Worm (Caenorhabditis elegans) whole organism, L4 larva: ENCODE data around the gene srz-15.

Experiments used
- F44E2.7 ChIP-seq: fragments of 200-800 bp; sonication (Bioruptor generic); IDR thresholded peaks from 2 replicates; pipeline ENCODE4 v2.1.2; 2022; ENCODE audit warnings: missing genetic modification characterization, missing compliant biosample characterization
- F49E8.2 ChIP-seq: sonication (generic microtip); optimal IDR thresholded peaks from 2 replicates; lab custom pipeline; 2016; ENCODE audit warnings: missing compliant biosample characterization, mild to moderate bottlenecking, missing genetic modification characterization, borderline replicate concordance
- T26A8.4 ChIP-seq: fragments of 200-800 bp; sonication (Bioruptor generic); IDR thresholded peaks from 2 replicates; pipeline ENCODE4 v1.3.6; 2022; ENCODE audit warnings: missing genetic modification characterization, missing compliant biosample characterization
- ceh-20 ChIP-seq: fragments of 200-800 bp; sonication (Bioruptor generic); IDR thresholded peaks from 2 replicates; pipeline ENCODE4 v1.3.6; 2022; ENCODE audit warnings: missing genetic modification reagents, missing genetic modification characterization, missing compliant biosample characterization
- ceh-32 ChIP-seq: sonication (generic microtip); optimal IDR thresholded peaks from 2 replicates; lab custom pipeline; 2016; ENCODE audit warnings: mild to moderate bottlenecking, missing genetic modification characterization, missing compliant biosample characterization; ENCODE audit not compliant: poor library complexity
- daf-12 ChIP-seq: fragments of 150-350 bp; optimal IDR thresholded peaks from 2 replicates; lab custom pipeline; 2014; ENCODE audit warnings: missing biosample characterization, missing genetic modification reagents, missing genetic modification characterization
- daf-16 ChIP-seq, 3 experiments: sonication (generic microtip); optimal IDR thresholded peaks; 2 replicates each; lab custom pipeline; 2016 to 2017; ENCODE audit warnings: missing genetic modification characterization in 3 of 3, missing genetic modification reagents in 3 of 3, mild to moderate bottlenecking in 2 of 3, missing compliant biosample characterization in 2 of 3, missing biosample characterization in 1 of 3, moderate library complexity in 1 of 3
- daf-19 ChIP-seq: fragments of 200-800 bp; sonication (Bioruptor generic); conservative IDR thresholded peaks from 2 replicates; pipeline ENCODE4 v1.3.6; 2022; ENCODE audit warnings: missing genetic modification characterization, missing compliant biosample characterization
- dmd-6 ChIP-seq: fragments of 200-800 bp; sonication (Bioruptor generic); IDR thresholded peaks from 2 replicates; pipeline ENCODE4 v1.3.6; 2022; ENCODE audit warnings: missing genetic modification reagents, missing genetic modification characterization, missing compliant biosample characterization
- dpl-1 ChIP-seq: fragments of 150-350 bp; optimal IDR thresholded peaks from 2 replicates; lab custom pipeline; 2014; ENCODE audit warnings: missing biosample characterization, missing genetic modification reagents, missing genetic modification characterization
- fkh-10 ChIP-seq: fragments of 150-350 bp; optimal IDR thresholded peaks from 2 replicates; lab custom pipeline; 2014; ENCODE audit warnings: missing biosample characterization, missing genetic modification reagents, missing genetic modification characterization
- fos-1 ChIP-seq: fragments of 150-350 bp; optimal IDR thresholded peaks from 2 replicates; lab custom pipeline; 2014; ENCODE audit warnings: missing biosample characterization, missing genetic modification characterization
- hlh-11 ChIP-seq: fragments of 200-800 bp; sonication (Bioruptor generic); optimal IDR thresholded peaks from 2 replicates; lab custom pipeline; 2018; ENCODE audit warnings: mild to moderate bottlenecking, missing genetic modification characterization, missing compliant biosample characterization
- jun-1 ChIP-seq: fragments of 150-350 bp; optimal IDR thresholded peaks from 2 replicates; lab custom pipeline; 2014; ENCODE audit warnings: missing biosample characterization, missing genetic modification reagents, missing genetic modification characterization
- lin-15B ChIP-seq: fragments of 150-350 bp; sonication (generic microtip); optimal IDR thresholded peaks from 3 replicates; lab custom pipeline; 2014; ENCODE audit warnings: missing biosample characterization, missing genetic modification characterization
- lin-29 ChIP-seq: fragments of 200-800 bp; sonication (Bioruptor generic); IDR thresholded peaks from 2 replicates; pipeline ENCODE4 v1.3.6; 2022; ENCODE audit warnings: missing genetic modification reagents, missing genetic modification characterization, missing compliant biosample characterization
- madf-9 ChIP-seq: fragments of 200-800 bp; sonication (Bioruptor generic); conservative IDR thresholded peaks from 2 replicates; pipeline ENCODE4 v1.3.6; 2022; ENCODE audit warnings: missing genetic modification reagents, missing genetic modification characterization, missing compliant biosample characterization
- mep-1 ChIP-seq: fragments of 150-350 bp; sonication (generic microtip); optimal IDR thresholded peaks from 3 replicates; lab custom pipeline; 2014; ENCODE audit warnings: missing biosample characterization, missing genetic modification characterization
- mxl-2 ChIP-seq: fragments of 200-800 bp; sonication (Bioruptor generic); conservative IDR thresholded peaks from 2 replicates; pipeline ENCODE4 v1.3.6; 2022; ENCODE audit warnings: missing genetic modification reagents, missing genetic modification characterization, missing compliant biosample characterization
- nhr-28 ChIP-seq: fragments of 150-350 bp; optimal IDR thresholded peaks from 2 replicates; lab custom pipeline; 2014; ENCODE audit warnings: missing biosample characterization, missing genetic modification characterization
- nhr-48 ChIP-seq: sonication (generic microtip); optimal IDR thresholded peaks from 2 replicates; lab custom pipeline; 2016; ENCODE audit warnings: mild to moderate bottlenecking, missing genetic modification characterization, missing compliant biosample characterization
- nhr-6 ChIP-seq: fragments of 150-350 bp; optimal IDR thresholded peaks from 2 replicates; lab custom pipeline; 2014; ENCODE audit warnings: missing biosample characterization, missing genetic modification characterization
- nhr-76 ChIP-seq: fragments of 150-350 bp; optimal IDR thresholded peaks from 2 replicates; lab custom pipeline; 2014; ENCODE audit warnings: missing biosample characterization, missing genetic modification characterization
- pha-4 ChIP-seq, 2 experiments: fragments of 150-350 bp in 1 of 2; fragments of 200-800 bp in 1 of 2; sonication (Bioruptor generic) in 1 of 2; IDR thresholded peaks in 1 of 2; optimal IDR thresholded peaks in 1 of 2; 2 replicates each; pipeline versions ENCODE4 v1.3.6 to Lab custom; 2014 to 2022; ENCODE audit warnings: missing genetic modification characterization in 2 of 2, missing genetic modification reagents in 2 of 2, missing biosample characterization in 1 of 2, missing compliant biosample characterization in 1 of 2
- pqm-1 ChIP-seq: sonication (generic microtip); optimal IDR thresholded peaks from 2 replicates; lab custom pipeline; 2017; ENCODE audit warnings: missing biosample characterization, missing genetic modification characterization
- sdz-12 ChIP-seq: fragments of 200-800 bp; sonication (Bioruptor generic); optimal IDR thresholded peaks from 2 replicates; lab custom pipeline; 2018; ENCODE audit warnings: mild to moderate bottlenecking, missing genetic modification characterization, missing compliant biosample characterization
- set-16 ChIP-seq: fragments of 200-800 bp; sonication (Bioruptor generic); IDR thresholded peaks from 2 replicates; pipeline ENCODE4 v1.3.6; 2022; ENCODE audit warnings: missing genetic modification reagents, missing genetic modification characterization, missing compliant biosample characterization
- skn-1 ChIP-seq: fragments of 150-350 bp; optimal IDR thresholded peaks from 2 replicates; lab custom pipeline; 2014; ENCODE audit warnings: missing biosample characterization, missing genetic modification characterization
- snpc-1.2 ChIP-seq: fragments of 200-800 bp; sonication (Bioruptor generic); IDR thresholded peaks from 2 replicates; pipeline ENCODE4 v1.3.6; 2022; ENCODE audit warnings: missing genetic modification reagents, missing genetic modification characterization, missing compliant biosample characterization
- tra-1 ChIP-seq: fragments of 200-800 bp; sonication (Bioruptor generic); IDR thresholded peaks from 2 replicates; pipeline ENCODE4 v1.3.6; 2022; ENCODE audit warnings: missing genetic modification reagents, missing genetic modification characterization, missing compliant biosample characterization
- unc-62 ChIP-seq, 3 experiments: fragments of 150-350 bp in 1 of 3; sonication (generic microtip); optimal IDR thresholded peaks in 2 of 3; peaks in 1 of 3; 1 replicate in 1 of 3; 2 replicates in 2 of 3; lab custom pipeline; 2014 to 2017; ENCODE audit warnings: missing biosample characterization in 3 of 3, missing genetic modification characterization in 3 of 3, missing genetic modification reagents in 3 of 3, missing genotype in 1 of 3
- zag-1 ChIP-seq: fragments of 150-350 bp; optimal IDR thresholded peaks from 2 replicates; lab custom pipeline; 2014; ENCODE audit warnings: missing biosample characterization, missing genetic modification characterization
- zfp-2 ChIP-seq: sonication (generic microtip); optimal IDR thresholded peaks from 2 replicates; lab custom pipeline; 2016; ENCODE audit warnings: mild to moderate bottlenecking, missing genetic modification characterization, missing compliant biosample characterization
- zfp-3 ChIP-seq: fragments of 200-800 bp; sonication (Bioruptor generic); conservative IDR thresholded peaks from 2 replicates; pipeline ENCODE4 v1.3.6; 2022; ENCODE audit warnings: missing genetic modification reagents, missing genetic modification characterization, missing compliant biosample characterization
- zip-11 ChIP-seq: fragments of 200-800 bp; sonication (Bioruptor generic); IDR thresholded peaks from 2 replicates; pipeline ENCODE4 v1.3.6; 2022; ENCODE audit warnings: missing genetic modification characterization, missing compliant biosample characterization
- ztf-11 ChIP-seq: fragments of 150-350 bp; optimal IDR thresholded peaks from 2 replicates; lab custom pipeline; 2014; ENCODE audit warnings: missing biosample characterization, missing genetic modification characterization

Gene srz-15

DNA sequence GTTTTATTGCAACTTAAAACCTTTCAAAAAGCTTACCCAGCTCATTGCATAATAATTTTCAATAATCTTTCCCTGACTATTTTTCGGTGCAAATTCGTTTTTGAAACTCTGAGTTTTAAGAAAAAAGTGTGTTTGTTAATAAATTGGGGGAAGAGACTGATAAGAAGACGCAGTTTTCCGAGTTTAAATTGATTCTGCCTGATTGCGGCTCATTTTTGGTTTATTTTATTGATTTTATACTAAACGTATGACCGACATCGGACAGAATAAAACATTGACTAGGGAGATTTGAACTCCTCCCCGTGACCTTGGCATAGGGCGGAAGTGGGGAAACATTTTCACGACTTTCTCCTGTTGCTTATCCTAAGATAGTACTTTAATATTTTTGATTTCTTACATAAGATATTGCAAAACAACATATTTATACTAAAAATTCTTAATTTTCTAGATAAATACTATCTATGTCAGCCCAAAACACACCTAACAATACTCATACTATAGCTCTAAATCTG lies 19.2 kb upstream of the srz-15 start, which contains the start of gene K08D8.7 (continued):
- TF ChIP-seq daf-12 (tag; lab: Kevin White, UChicago) (no peak), ztf-11 (no peak), lin-29 (no peak)

DNA sequence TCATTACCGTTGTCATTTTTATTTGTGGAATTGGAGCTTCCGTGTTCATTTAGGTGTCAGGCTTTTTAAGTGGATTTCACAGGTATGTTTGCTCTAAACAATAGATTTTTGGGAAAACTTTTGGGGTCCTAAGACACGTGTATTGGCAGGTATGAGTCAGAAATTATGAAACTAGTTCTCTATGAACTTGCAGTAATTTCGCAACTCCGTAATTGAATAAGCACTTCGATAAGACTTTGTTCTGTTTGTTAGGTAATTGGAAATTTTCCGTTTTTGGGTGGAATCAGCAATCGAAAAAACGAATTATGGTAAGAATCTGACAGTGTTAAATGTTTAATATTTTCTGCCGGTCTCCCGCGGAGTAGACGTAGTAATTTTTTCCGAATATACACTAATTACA lies 18.4 kb upstream of the srz-15 start:
- TF ChIP-seq T26A8.4 (GFP tag; lab: Robert Waterston, UW) (no peak), unc-62 (GFP tag; optimal IDR thresholded peaks at IDR 0.05 in 1 of 2; lab: Kevin White, UChicago) (peak in 1 of 2 experiments; percentile 74), unc-62 (tag; optimal IDR thresholded peaks at IDR 0.05; lab: Kevin White, UChicago) (no peak), zfp-3 (GFP tag; lab: Robert Waterston, UW) (no peak), daf-16 (GFP tag; optimal IDR thresholded peaks at IDR 0.05; lab: Kevin White, UChicago) (no peak), daf-16 (tag; optimal IDR thresholded peaks at IDR 0.05; lab: Kevin White, UChicago) (peak; percentile 17), skn-1 (tag; lab: Kevin White, UChicago) (no peak)

DNA sequence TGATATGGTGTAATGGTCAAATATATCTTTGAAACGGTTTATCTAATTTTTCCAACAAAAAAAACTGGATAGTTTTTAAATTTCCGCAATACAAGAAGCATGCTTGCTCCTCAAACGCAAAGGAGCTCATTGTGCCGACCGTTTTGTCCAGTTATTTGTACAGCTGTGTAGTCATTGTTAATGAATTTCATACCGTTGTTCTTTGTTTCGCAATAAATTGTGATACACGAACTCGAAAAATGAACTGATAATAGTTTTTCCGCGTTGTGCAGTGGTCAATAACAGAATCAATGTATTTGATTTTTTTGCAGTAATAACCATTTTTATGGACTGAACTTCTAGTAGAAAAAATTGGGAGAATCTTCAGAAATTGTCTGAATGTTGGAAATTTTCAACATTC lies 16.8 kb upstream of the srz-15 start:
- TF ChIP-seq mxl-2 (GFP tag; lab: Robert Waterston, UW) (no peak), daf-19 (GFP tag; lab: Robert Waterston, UW) (no peak), jun-1 (no peak), F44E2.7 (GFP tag; lab: Robert Waterston, UW) (no peak), zag-1 (tag; lab: Kevin White, UChicago) (no peak), pha-4 (GFP tag; IDR thresholded peaks at IDR 0.05; lab: Robert Waterston, UW) (no peak), pha-4 (tag; optimal IDR thresholded peaks at IDR 0.05; lab: Kevin White, UChicago) (no peak), nhr-28 (tag; lab: Kevin White, UChicago) (peak; percentile 59), snpc-1.2 (GFP tag; lab: Robert Waterston, UW) (no peak), nhr-76 (tag; lab: Kevin White, UChicago) (no peak), ceh-20 (no peak), daf-16 (GFP tag; optimal IDR thresholded peaks at IDR 0.05; lab: Kevin White, UChicago) (no peak), daf-16 (tag; optimal IDR thresholded peaks at IDR 0.05; lab: Kevin White, UChicago) (peak; percentile 38)

DNA sequence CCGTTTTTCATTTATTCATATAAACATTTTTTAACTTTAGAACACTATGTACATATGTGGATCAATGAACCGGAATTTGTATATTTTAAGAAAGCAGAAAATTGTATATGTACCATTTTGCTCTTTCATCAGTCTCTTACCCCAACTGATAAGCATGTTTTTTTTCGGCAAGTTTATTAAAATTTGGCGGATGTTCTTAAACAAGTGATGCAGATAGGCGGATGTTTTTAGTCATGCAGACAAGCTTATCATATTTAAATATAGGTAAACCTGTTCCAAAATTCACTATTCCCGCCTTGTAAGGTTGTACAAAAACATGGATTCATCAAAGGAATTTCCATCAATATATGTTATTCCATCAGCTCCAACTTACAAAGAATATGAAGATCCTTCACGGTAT lies 16.2 kb upstream of the srz-15 start, which contains the start of gene K08D8.9:
K08D8.9 (plus strand) TSS at position 301 of the 400 bp plus-strand sequence.
- TF ChIP-seq dmd-6 (GFP tag; lab: Robert Waterston, UW) (no peak), zfp-2 (no peak), lin-15B (tag; lab: Kevin White, UChicago) (no peak), sdz-12 (GFP tag; lab: Kevin White, UChicago) (no peak), ceh-32 (no peak), zip-11 (no peak), F49E8.2 (tag; lab: Kevin White, UChicago) (no peak), mep-1 (tag; lab: Kevin White, UChicago) (no peak), nhr-48 (tag; lab: Kevin White, UChicago) (no peak), hlh-11 (tag; lab: Kevin White, UChicago) (no peak), fkh-10 (GFP tag; lab: Kevin White, UChicago) (no peak), tra-1 (GFP tag; lab: Robert Waterston, UW) (no peak), nhr-6 (tag; lab: Kevin White, UChicago) (no peak), fos-1 (tag; lab: Kevin White, UChicago) (no peak), set-16 (GFP tag; lab: Robert Waterston, UW) (no peak), pqm-1 (tag; lab: Kevin White, UChicago) (no peak), dpl-1 (GFP tag; lab: Kevin White, UChicago) (no peak), madf-9 (GFP tag; lab: Robert Waterston, UW) (no peak)
